Fruit fly (Drosophila melanogaster): ENCODE measurements around the gene Tasp1.

Tasp1 gene

DNA sequence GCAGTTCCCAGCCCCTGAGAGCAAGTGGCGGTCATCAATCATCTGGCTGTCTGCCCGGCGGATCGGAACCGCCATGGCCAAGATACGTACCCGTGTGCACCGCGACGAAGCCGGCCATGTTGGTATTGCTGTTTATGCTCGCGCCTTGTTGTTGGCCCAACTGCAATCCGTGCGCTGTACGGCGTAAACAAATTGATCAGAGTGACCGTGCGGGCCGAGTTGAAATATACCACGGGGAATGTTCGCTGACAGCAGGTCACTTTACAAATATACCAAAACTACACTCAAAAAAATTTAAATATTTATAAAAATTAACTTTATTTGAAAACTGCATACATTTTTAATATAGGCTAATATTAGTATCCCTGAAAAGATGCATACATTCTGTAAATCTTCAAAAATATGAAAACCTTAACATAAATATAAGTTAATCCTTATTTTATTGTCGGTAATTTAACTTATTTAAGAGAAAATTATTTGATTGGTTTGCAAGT lies at the start of gene Tasp1:
Gene Tasp1 (minus strand): TSS at position 203 of the 494 bp plus-strand sequence.
- TF ChIP-seq insv (optimal IDR thresholded peaks at IDR 0.05): no peak
- TF ChIP-seq psq (optimal IDR thresholded peaks at IDR 0.05): no peak
- no peak for TF ChIP-seq h (optimal IDR thresholded peaks at IDR 0.05)
- no peak for TF ChIP-seq Sin3A (optimal IDR thresholded peaks at IDR 0.05)
- TF ChIP-seq Myc (optimal IDR thresholded peaks at IDR 0.05): no peak
- TF ChIP-seq ttk (optimal IDR thresholded peaks at IDR 0.05): no peak

DNA sequence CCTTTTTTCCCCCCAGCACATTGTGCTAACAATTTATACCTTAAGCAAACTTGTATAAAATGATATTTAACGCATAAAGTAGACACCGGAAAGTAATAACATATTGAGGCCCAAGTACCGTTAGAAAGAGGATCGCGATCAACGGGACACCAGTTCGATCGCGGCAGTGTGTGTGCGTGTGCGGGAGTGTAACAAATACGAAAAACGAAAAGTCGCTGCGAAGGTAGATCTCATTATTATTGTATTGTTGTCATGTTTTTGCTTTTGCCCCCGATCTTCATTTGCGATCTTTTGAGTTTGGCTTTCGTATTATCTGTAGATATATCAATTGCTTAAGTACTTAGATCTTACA lies 44.7 kb upstream of the Tasp1 start:
- TF ChIP-seq h (optimal IDR thresholded peaks at IDR 0.05) (no peak), psq (optimal IDR thresholded peaks at IDR 0.05) (no peak), Sin3A (optimal IDR thresholded peaks at IDR 0.05) (no peak), ttk (optimal IDR thresholded peaks at IDR 0.05) (no peak), insv (optimal IDR thresholded peaks at IDR 0.05) (no peak), Myc (optimal IDR thresholded peaks at IDR 0.05) (no peak)

DNA sequence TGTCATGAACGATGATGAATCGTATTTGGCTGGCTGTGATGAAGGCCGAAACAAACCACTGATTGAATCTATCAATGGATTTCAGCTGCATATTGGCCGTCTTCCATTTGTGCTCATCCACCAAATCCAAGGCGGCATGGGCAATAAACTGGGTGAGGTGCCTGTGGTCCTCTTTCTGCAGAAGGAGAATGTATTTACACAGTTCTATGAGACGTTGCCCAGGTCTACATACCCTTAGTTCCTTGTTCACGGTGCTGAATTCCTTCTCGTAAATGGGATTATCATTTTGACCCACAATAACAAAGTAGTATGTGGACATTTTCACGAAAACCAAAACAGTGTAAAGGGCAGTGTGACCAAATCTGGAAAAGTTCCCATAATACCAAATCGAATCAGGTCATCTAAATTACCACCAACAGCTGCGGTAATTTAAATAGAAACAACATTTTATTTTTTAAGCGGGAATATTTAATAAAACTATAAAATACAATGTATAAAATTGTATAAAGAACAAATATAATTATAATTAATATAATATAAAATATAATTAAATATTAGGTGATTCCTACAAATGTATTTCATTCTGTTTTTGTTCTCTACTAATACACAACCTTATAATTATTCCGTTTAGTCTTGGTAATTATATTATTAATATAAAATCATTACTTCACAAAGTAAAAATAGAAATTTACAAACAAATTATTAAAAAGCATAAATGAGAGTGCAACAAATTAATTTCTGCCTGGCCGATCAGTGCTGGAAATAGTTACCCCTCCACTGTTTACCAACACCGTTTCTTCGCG lies 44.1 kb upstream of the Tasp1 start, which contains the start of the genes Trs20 and elg1:
Gene Trs20 (minus strand): TSS at position 369 of the 803 bp plus-strand sequence.
Gene elg1 (plus strand): TSS at position 765 of the 803 bp plus-strand sequence.
- no peak for TF ChIP-seq Myc (optimal IDR thresholded peaks at IDR 0.05)
- no peak for TF ChIP-seq ttk (optimal IDR thresholded peaks at IDR 0.05)
- no peak for TF ChIP-seq insv (optimal IDR thresholded peaks at IDR 0.05)
- no peak for TF ChIP-seq Sin3A (optimal IDR thresholded peaks at IDR 0.05)
- TF ChIP-seq psq (optimal IDR thresholded peaks at IDR 0.05): no peak
- TF ChIP-seq h (optimal IDR thresholded peaks at IDR 0.05): no peak

DNA sequence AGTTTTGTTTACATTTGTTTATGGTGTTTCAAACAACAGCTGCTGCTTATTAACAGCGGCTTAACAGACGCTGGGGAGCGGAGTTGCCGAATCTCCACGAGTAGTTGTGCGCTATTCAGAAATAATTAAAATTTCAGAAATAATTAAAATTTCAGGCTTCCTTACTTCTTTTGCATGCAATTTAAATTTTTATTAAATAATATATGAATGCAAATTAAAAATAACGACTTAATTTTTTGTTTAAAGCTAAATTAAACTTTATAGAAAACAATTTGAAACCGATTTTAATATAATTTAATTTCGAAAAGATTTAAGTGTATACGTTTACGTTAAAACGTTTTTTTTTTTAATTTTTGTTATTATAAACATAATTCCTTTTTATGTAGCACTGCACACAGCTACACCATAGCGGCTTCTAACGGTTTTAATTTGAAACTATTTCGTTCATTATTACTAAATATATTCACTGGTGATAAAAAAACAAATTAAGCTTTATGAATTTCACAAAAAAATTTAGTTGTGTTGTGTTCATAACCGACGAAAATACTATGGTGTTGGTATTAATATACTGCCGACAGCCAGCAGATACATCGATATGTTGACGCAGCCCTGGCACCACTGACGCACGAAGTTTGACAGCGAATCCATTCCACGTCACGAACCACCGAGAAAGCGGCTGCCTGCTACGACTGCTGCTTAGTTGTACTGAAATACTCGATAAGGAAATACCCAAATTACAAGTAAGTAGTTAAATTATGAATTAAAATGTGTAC lies 41.8 kb upstream of the Tasp1 start, which contains the start of gene SsRbeta:
Gene SsRbeta (plus strand): TSS at position 645 of the 773 bp plus-strand sequence.
- TF ChIP-seq ttk (optimal IDR thresholded peaks at IDR 0.05) (no peak), Myc (optimal IDR thresholded peaks at IDR 0.05) (no peak)

DNA sequence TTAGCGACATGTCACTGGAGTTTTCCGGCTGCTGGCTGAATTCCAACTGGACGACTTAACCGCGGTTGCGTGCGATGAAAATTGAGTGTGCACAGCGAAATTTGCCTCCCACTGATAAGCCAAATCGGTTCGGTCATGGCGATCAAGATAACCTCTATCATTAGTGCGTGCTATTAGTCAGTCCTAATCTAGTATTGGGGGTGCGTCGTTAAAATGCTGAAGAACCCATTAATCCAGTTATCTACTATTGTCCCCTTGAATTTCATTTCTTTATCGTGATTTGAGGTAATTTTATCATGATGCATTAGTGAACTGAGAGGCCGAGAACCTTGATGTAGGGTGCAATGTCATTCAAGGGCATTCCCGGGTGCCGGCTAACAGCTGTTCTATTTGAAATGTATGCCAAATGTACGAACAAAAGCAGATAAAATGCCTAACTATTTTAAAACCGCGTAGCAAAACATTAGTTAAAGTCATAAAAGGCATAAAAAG lies 41.2 kb upstream of the Tasp1 start, which contains the start of gene Pgm1:
Gene Pgm1 (minus strand): TSS at position 51 of the 492 bp plus-strand sequence.
- TF ChIP-seq insv (optimal IDR thresholded peaks at IDR 0.05) (no peak), Sin3A (optimal IDR thresholded peaks at IDR 0.05) (no peak), h (optimal IDR thresholded peaks at IDR 0.05) (no peak), psq (optimal IDR thresholded peaks at IDR 0.05) (no peak), Myc (optimal IDR thresholded peaks at IDR 0.05) (no peak), ttk (optimal IDR thresholded peaks at IDR 0.05) (no peak)

DNA sequence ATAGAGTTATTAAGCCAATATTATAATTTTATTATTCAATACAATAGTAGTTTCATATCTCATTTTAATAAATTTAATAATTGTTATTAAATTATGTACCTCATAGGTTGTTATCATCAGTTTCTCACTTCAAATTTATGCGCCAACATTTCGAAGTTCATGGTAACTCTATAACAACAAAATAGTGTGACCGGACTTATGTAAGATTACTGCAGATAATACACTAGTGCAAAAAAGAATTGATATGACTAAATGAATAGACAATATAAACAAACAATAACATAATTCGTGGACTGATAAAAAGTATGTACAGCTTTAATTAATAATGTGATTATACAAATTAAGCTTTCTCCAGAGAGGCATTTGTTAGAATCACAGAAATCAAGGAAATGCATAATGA lies 34.5 kb upstream of the Tasp1 start, which contains the start of gene Strump:
Gene Strump (plus strand): TSS at position 212 of the 400 bp plus-strand sequence.
- TF ChIP-seq Sin3A (optimal IDR thresholded peaks at IDR 0.05) (no peak), h (optimal IDR thresholded peaks at IDR 0.05) (no peak), ttk (optimal IDR thresholded peaks at IDR 0.05) (no peak), insv (optimal IDR thresholded peaks at IDR 0.05) (no peak), Myc (optimal IDR thresholded peaks at IDR 0.05) (no peak), psq (optimal IDR thresholded peaks at IDR 0.05) (no peak)

DNA sequence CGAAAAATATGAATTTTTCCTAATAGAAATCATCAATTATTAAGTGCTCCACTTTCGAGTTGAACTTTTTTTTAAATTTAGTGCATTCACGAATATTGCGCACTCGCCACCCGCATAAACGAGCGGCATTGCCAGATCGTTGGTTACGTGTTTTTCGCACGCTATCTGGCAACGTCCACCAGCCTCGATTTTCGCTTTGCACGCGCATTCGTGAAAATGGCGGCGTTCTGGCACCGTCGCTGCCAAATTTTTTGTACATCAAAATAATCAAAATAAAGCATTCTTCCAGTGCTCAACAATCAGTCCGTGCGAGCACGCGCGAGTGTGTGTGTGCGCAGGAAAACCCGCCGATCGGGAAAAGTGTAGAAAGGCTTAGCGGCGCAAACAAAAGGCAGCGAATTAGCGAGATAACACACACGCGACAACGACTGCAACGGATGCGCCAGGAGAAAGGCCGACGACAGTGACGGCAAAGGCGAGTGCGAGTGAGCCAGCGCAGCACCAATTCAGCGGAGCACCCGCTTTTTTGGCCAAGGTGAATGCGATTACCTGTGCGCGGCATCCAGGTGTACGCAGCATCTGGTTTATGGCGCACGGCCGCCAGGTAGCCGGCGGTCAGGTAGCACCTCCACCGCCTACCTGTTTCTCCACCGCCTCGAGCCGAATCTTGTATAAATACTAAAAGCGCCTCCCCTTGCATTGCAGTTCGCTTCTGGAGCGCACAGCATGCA lies 26.4 kb upstream of the Tasp1 start:
- TF ChIP-seq Sin3A (optimal IDR thresholded peaks at IDR 0.05) (no peak), psq (optimal IDR thresholded peaks at IDR 0.05) (no peak), h (optimal IDR thresholded peaks at IDR 0.05) (no peak), Myc (optimal IDR thresholded peaks at IDR 0.05) (no peak), insv (optimal IDR thresholded peaks at IDR 0.05) (no peak), ttk (optimal IDR thresholded peaks at IDR 0.05) (no peak)

DNA sequence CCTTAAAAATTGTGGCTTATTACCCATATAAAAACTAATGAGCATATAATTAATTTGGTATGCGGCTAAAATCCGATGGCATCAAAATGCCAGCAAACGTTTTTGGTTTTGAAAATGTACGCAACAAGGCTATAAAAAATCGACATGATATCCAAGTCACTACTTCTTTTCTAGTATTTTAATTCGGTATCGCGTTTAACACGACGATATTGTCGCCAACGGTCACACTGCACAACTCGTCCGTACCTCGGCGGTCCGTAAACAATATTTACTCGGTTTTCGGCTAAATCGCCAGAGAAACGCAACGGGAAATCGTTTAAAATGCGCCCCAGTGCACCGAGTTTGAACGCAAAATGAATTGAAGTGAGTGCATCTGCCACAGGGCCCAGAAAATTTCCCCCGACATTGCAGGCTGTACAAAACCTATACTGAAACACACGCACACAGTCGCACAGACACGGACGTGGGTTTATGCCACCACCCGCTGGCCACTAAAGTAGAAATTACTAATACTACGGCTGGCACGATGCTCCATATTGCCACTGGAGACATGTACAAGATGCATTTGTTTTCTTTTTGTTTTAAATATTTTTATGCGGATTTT lies 25.8 kb upstream of the Tasp1 start, which contains the start of gene Taf4:
Gene Taf4 (plus strand): TSS at position 210 of the 604 bp plus-strand sequence.
- no peak for TF ChIP-seq Myc (optimal IDR thresholded peaks at IDR 0.05)
- no peak for TF ChIP-seq psq (optimal IDR thresholded peaks at IDR 0.05)
- TF ChIP-seq insv (optimal IDR thresholded peaks at IDR 0.05): no peak
- TF ChIP-seq Sin3A (optimal IDR thresholded peaks at IDR 0.05): no peak
- no peak for TF ChIP-seq ttk (optimal IDR thresholded peaks at IDR 0.05)
- TF ChIP-seq h (optimal IDR thresholded peaks at IDR 0.05): no peak

DNA sequence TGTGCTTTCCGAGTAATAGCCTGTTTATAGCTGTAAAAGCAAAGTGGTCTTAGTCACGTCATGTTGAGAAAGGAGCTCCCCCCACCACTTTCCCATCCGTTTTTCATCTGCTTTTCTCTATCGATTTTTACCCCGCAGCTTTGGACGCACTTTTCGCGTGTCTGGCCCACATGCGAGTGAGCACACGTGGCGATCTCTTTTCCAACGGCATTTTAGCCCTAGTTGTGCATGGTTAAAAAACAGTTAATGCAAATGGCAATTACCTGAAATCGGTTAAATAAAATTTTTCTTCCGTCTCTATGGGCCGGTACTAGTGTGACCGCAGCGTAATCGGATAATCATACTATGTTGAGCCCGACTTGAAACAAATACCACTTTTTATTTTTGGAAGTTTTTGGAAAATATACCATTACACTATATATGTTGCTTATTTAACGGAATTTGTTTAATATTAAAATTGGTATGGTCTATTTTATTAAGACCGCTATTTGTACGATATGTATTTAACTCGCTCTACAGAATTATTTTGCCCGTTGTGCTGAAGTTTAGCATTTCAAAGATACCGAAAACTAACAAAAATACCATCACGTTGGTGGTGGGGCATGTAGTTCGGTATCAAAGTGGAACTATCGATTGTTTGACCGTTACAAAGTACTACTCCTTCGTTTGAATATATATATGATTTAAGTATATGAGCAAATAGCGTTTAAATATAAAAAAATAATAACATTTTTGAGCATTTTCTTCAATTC lies 24.9 kb upstream of the Tasp1 start, which contains the start of gene Zn72D:
Gene Zn72D (minus strand): TSS at position 558 of the 752 bp plus-strand sequence.
- TF ChIP-seq insv (optimal IDR thresholded peaks at IDR 0.05) (no peak), ttk (optimal IDR thresholded peaks at IDR 0.05) (no peak), psq (optimal IDR thresholded peaks at IDR 0.05) (no peak), h (optimal IDR thresholded peaks at IDR 0.05) (no peak), Sin3A (optimal IDR thresholded peaks at IDR 0.05) (no peak), Myc (optimal IDR thresholded peaks at IDR 0.05) (no peak)

DNA sequence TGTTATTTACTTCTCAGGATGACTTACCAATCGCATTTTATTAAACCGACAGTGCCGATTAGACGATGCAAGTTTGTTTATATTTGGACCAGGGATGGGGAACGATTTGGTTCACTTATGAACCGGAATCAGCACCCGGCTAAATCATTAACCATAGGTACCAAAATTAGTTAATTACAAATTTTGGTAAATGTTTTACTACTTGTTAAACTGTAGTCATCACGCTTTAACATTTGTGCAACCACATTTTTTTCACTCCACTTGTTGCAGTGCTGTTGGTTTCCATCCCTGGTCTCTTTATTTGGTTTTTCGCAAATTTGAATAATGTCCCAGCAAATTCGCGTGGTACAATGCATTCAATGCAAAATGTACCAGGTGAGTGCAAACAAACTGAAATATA lies 18.2 kb upstream of the Tasp1 start, which contains the start of the genes IntS9 and CG43295:
Gene IntS9 (minus strand): TSS at position 100 of the 400 bp plus-strand sequence.
Gene CG43295 (plus strand): TSS at position 325 of the 400 bp plus-strand sequence.
- no peak for TF ChIP-seq h (optimal IDR thresholded peaks at IDR 0.05)
- TF ChIP-seq ttk (optimal IDR thresholded peaks at IDR 0.05): no peak
- TF ChIP-seq Myc (optimal IDR thresholded peaks at IDR 0.05): no peak
- TF ChIP-seq insv (optimal IDR thresholded peaks at IDR 0.05): no peak
- no peak for TF ChIP-seq Sin3A (optimal IDR thresholded peaks at IDR 0.05)
- TF ChIP-seq psq (optimal IDR thresholded peaks at IDR 0.05): no peak

Measured in Kc167 (cell line).